Fruit fly (Drosophila melanogaster) Kc167 (cell line): ENCODE results near the gene CG33766.

Experiments used
- Myc ChIP-seq: fragments of >200 bp; optimal IDR thresholded peaks from 2 replicates; lab custom pipeline; 2017; ENCODE audit warnings: missing external identifiers
- Sin3A ChIP-seq: fragments of >200 bp; optimal IDR thresholded peaks from 2 replicates; lab custom pipeline; 2018; ENCODE audit warnings: missing external identifiers
- h ChIP-seq: fragments of >200 bp; optimal IDR thresholded peaks from 3 replicates; lab custom pipeline; 2018; ENCODE audit warnings: missing external identifiers
- psq ChIP-seq: fragments of >200 bp; optimal IDR thresholded peaks from 2 replicates; lab custom pipeline; 2017; ENCODE audit warnings: missing external identifiers

DNA sequence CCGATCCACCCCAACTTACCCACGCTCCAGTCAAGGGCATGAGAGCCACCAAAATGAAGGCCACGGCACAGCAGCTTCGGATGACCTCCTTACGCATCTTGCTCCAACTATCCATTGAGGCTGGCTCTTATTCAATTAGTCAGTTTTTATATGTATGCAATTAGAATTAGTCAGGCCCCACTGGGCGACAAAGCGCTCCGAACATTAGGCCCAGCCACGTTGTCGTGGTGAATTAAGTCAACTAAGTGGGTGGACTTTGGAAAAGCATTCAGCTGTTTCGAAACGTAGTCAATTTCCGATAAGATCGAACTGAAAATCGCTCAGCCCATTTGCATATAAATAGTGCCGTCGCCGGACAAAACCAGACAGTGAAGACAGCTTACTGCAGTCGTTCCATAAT, 41.6 kb downstream of the CG33766 start, which contains the start of the genes CG14455 and CG14456:
- TF ChIP-seq Sin3A (lab: Kevin White, UChicago) (no peak), Myc (lab: Kevin White, UChicago) (no peak), psq (lab: Kevin White, UChicago) (no peak), h (lab: Kevin White, UChicago) (no peak)
